Worm (Caenorhabditis elegans) whole organism, early embryonic: ENCODE results near the gene Y26G10.4.

Source experiments
- B0310.2 ChIP-seq: sonication (generic microtip); optimal IDR thresholded peaks from 2 replicates; lab custom pipeline; 2016; ENCODE audit warnings: mild to moderate bottlenecking, missing genetic modification characterization, missing compliant biosample characterization
- F13C5.2 ChIP-seq: sonication (generic microtip); optimal IDR thresholded peaks from 2 replicates; lab custom pipeline; 2017; ENCODE audit warnings: mild to moderate bottlenecking, missing genetic modification characterization, inconsistent platforms, missing compliant biosample characterization
- aly-1 ChIP-seq: sonication (generic microtip); optimal IDR thresholded peaks from 2 replicates; lab custom pipeline; 2016; ENCODE audit warnings: missing genetic modification characterization, missing compliant biosample characterization
- ama-1 ChIP-seq: fragments of 150-350 bp; optimal IDR thresholded peaks from 2 replicates; lab custom pipeline; 2014
- ceh-36 ChIP-seq: sonication (generic microtip); optimal IDR thresholded peaks from 2 replicates; lab custom pipeline; 2016; ENCODE audit warnings: missing genetic modification characterization, inconsistent platforms, missing compliant biosample characterization
- ets-7 ChIP-seq: sonication (generic microtip); optimal IDR thresholded peaks from 2 replicates; lab custom pipeline; 2016; ENCODE audit warnings: missing genotype, missing genetic modification characterization, missing compliant biosample characterization
- flt-1 ChIP-seq: fragments of 200-800 bp; sonication (Bioruptor generic); IDR thresholded peaks from 2 replicates; pipeline ENCODE4 v1.3.6; 2022; ENCODE audit warnings: missing genetic modification characterization, missing compliant biosample characterization
- hmbx-1 ChIP-seq: sonication (generic microtip); optimal IDR thresholded peaks from 2 replicates; lab custom pipeline; 2016; ENCODE audit warnings: mild to moderate bottlenecking, missing genetic modification characterization, missing compliant biosample characterization
- hmg-4 ChIP-seq: fragments of 200-800 bp; sonication (Bioruptor generic); optimal IDR thresholded peaks from 2 replicates; lab custom pipeline; 2018; ENCODE audit warnings: mild to moderate bottlenecking, missing genetic modification characterization, missing compliant biosample characterization
- pes-1 ChIP-seq: fragments of 200-800 bp; sonication (Bioruptor generic); IDR thresholded peaks from 2 replicates; pipeline ENCODE4 v1.3.6; 2022; ENCODE audit warnings: missing genetic modification reagents, missing genetic modification characterization, missing compliant biosample characterization
- tbx-11 ChIP-seq: fragments of 200-800 bp; sonication (Bioruptor generic); IDR thresholded peaks from 2 replicates; pipeline ENCODE4 v1.3.6; 2022; ENCODE audit warnings: missing genetic modification characterization, missing compliant biosample characterization
- tbx-37 ChIP-seq: fragments of 200-800 bp; sonication (Bioruptor generic); conservative IDR thresholded peaks from 2 replicates; pipeline ENCODE4 v1.3.6; 2022; ENCODE audit warnings: missing genetic modification reagents, missing genetic modification characterization, missing compliant biosample characterization
- tra-4 ChIP-seq: sonication (generic microtip); optimal IDR thresholded peaks from 2 replicates; lab custom pipeline; 2017; ENCODE audit warnings: missing genetic modification characterization, missing compliant biosample characterization

DNA sequence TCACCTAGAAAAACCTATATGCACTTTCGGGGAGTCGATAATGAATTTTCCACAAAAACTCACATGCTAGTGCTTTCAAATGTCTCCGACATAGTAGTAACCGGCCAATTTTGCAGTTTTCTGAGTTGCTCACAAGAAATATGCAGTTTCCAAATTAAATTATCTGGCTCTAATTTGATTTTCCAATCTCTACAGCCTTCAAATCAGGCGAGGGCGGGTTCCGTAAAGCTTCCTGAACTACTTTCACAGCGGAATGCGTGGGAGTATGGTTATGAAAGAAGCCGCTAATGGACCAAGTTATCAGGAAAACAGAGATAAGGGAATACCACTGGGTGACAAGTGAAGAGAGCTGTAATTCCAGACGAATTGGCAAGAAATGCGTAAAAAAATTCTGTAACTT, 33.1 kb downstream of the Y26G10.4 start, which contains the start of gene F59A1.11:
- TF ChIP-seq B0310.2 (tag; lab: Kevin White, UChicago), result no peak
- no peak for TF ChIP-seq hmg-4 (GFP tag; lab: Kevin White, UChicago)
- TF ChIP-seq ama-1, result no peak
- TF ChIP-seq flt-1 (GFP tag; lab: Robert Waterston, UW), result no peak
- no peak for TF ChIP-seq tbx-11
- TF ChIP-seq pes-1, result no peak
- no peak for TF ChIP-seq hmbx-1
- no peak for TF ChIP-seq tbx-37 (GFP tag; lab: Robert Waterston, UW)
- no peak for TF ChIP-seq ceh-36 (tag; lab: Kevin White, UChicago)
- TF ChIP-seq aly-1 (tag; lab: Kevin White, UChicago), result no peak
- TF ChIP-seq F13C5.2, result no peak
- no peak for TF ChIP-seq ets-7 (tag; lab: Kevin White, UChicago)
- TF ChIP-seq tra-4 (tag; lab: Kevin White, UChicago), result no peak
